Fruit fly (Drosophila melanogaster) whole organism, wandering third instar larva: ENCODE measurements around the gene Cisd2.

Experiments
- Abd-B ChIP-seq: fragments of >200 bp; optimal IDR thresholded peaks from 2 replicates; lab custom pipeline; 2017; ENCODE audit warnings: missing biosample characterization, missing genetic modification characterization
- CG32264 ChIP-seq: fragments of 200-800 bp; sonication (Bioruptor generic); optimal IDR thresholded peaks from 2 replicates; lab custom pipeline; 2016; ENCODE audit warnings: missing biosample characterization, missing genetic modification characterization
- Hr83 ChIP-seq: fragments of 200-300 bp; sonication (Bioruptor generic); optimal IDR thresholded peaks from 2 replicates; lab custom pipeline; 2016; ENCODE audit warnings: missing biosample characterization, mild to moderate bottlenecking, missing genetic modification characterization, moderate library complexity; ENCODE audit not compliant: poor library complexity, severe bottlenecking
- Myc ChIP-seq: fragments of >200 bp; optimal IDR thresholded peaks from 2 replicates; lab custom pipeline; 2017
- h ChIP-seq: fragments of 200-800 bp; sonication (Bioruptor generic); optimal IDR thresholded peaks from 3 replicates; lab custom pipeline; 2016; ENCODE audit warnings: missing biosample characterization, mild to moderate bottlenecking, missing genetic modification characterization
- pan ChIP-seq: fragments of >200 bp; optimal IDR thresholded peaks from 2 replicates; lab custom pipeline; 2017

dm6 chr3R:29190984-29191383, 32.2 kb downstream of the Cisd2 start:
- TF ChIP-seq pan (no peak), Abd-B (GFP tag; lab: Kevin White, UChicago) (no peak), CG32264 (GFP tag; lab: Kevin White, UChicago) (no peak), Myc (no peak), Hr83 (GFP tag; lab: Kevin White, UChicago) (no peak), h (no peak)
